Worm (Caenorhabditis elegans): Measurements from ENCODE around the gene C25E10.8.

The C25E10.8 gene

DNA sequence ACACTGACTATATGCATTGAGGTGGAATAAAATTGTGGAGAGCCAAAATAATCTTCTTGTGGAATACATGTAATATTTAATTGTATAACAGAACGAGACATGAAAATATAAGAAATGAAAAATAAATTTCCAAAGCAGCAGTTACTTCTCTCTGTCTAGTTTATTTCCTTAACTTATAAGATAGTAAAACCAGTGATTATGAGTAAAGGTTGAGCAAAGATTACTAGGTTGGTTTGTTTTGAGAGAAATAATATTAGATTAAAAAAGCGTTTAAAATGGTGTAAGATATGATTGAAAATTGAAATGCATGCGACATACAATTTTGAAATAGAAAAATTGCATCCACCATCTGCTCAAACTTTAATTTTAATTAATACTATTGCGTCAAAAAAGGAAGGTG, 40.1 kb downstream of the C25E10.8 start, which contains the start of gene srh-201:
Gene srh-201 (minus strand): TSS at position 101 of the 400 bp plus-strand sequence.
- TF ChIP-seq set-16 (GFP tag; IDR thresholded peaks at IDR 0.05) (no peak), mxl-2 (GFP tag; conservative IDR thresholded peaks at IDR 0.05) (no peak), F44E2.7 (GFP tag; IDR thresholded peaks at IDR 0.05) (no peak), spr-1 (tag; optimal IDR thresholded peaks at IDR 0.05) (no peak), jun-1 (tag; optimal IDR thresholded peaks at IDR 0.05) (no peak)

DNA sequence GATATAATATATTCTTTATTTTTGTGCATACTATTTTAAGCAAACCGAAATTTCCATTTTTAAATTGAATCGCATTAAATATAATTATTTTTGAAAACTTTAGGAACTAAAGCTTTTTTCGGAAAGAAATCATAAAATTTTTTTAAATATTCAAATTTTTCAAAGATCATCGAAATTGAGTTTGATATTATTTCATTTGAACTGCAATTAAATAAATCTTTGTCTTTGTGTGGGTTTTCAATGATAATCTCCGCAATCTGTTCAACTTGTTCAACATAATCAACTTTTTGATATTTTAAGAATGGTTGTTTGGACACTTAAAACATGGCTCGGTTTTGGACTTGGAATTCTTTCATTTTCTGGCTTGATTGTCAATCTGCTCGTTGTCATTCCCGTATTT, 44.7 kb downstream of the C25E10.8 start, which contains the start of gene srx-2:
Gene srx-2 (plus strand): TSS at position 301 of the 400 bp plus-strand sequence.
- TF ChIP-seq set-16 (GFP tag; IDR thresholded peaks at IDR 0.05) (no peak), ZK546.5 (tag; optimal IDR thresholded peaks at IDR 0.05) (no peak), nhr-111 (GFP tag; optimal IDR thresholded peaks at IDR 0.05) (no peak), attf-4 (tag; optimal IDR thresholded peaks at IDR 0.05) (no peak)

DNA sequence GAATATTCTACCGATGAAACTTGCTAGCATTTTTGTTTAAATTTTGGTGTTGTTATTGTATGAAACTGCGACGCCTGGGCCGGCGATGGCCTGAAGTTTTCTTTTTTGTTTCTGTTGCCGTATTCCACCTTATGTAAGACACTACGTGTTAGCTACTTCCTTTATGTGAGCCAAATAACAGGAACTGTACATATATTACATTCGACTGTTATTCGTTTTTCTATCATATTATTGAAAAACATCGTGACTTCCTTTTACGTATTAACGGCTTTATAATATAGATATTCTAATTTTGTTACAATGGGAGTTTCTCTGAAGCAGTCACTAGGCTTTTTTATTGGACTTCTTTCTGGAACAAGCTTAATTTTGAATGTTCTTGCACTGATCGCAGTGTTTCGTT, 48.6 kb downstream of the C25E10.8 start, which contains the start of gene srx-3:
Gene srx-3 (plus strand): TSS at position 301 of the 400 bp plus-strand sequence.
- TF ChIP-seq F37D6.2 (tag; optimal IDR thresholded peaks at IDR 0.05) (no peak), ama-1 (optimal IDR thresholded peaks at IDR 0.05) (no peak), ceh-44 (GFP tag; IDR thresholded peaks at IDR 0.05) (no peak), Y105C5A.15 (GFP tag; IDR thresholded peaks at IDR 0.05) (no peak), ztf-7 (tag; optimal IDR thresholded peaks at IDR 0.05) (no peak), nhr-28 (tag; optimal IDR thresholded peaks at IDR 0.05) (no peak), zip-2 (tag; optimal IDR thresholded peaks at IDR 0.05) (no peak), ceh-62 (tag; optimal IDR thresholded peaks at IDR 0.05) (no peak), pqm-1 (tag; optimal IDR thresholded peaks at IDR 0.05) (no peak), ceh-20 (GFP tag; IDR thresholded peaks at IDR 0.05) (no peak), F10B5.3 (tag; optimal IDR thresholded peaks at IDR 0.05) (no peak), ztf-11 (tag; optimal IDR thresholded peaks at IDR 0.05) (no peak), lin-38 (GFP tag; IDR thresholded peaks at IDR 0.05) (no peak), lin-1 (GFP tag; IDR thresholded peaks at IDR 0.05) (no peak)

DNA sequence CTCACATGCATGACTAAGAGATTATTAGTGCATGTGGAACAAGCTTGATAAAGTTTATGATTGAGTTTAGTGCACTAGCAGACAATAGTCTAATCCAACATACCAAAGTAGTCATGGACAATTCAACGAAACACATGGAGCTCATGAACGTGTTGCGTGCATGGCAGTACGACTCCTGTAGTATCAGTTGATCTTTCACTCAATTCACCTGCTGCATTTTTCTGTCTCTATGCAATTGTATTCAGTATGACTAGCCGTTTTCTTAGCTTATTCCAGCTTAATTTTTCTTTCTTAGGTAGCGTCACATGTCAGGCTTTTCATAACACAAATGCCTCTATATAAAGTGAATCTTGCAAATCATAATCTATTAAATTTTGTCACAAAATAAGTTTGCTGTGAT, 50.6 kb downstream of the C25E10.8 start, which contains the start of gene srx-1:
Gene srx-1 (plus strand): TSS at position 382 of the 400 bp plus-strand sequence.
- TF ChIP-seq unc-62 (GFP tag; optimal IDR thresholded peaks at IDR 0.05 in 1 of 2) (peak in 1 of 2 experiments; percentile 98), unc-62 (tag; optimal IDR thresholded peaks at IDR 0.05) (no peak), zag-1 (tag; optimal IDR thresholded peaks at IDR 0.05) (no peak)
